Fruit fly (Drosophila melanogaster) whole organism, embryonic: ENCODE results near the gene Tlk.

Experiments used
- Bgb ChIP-seq: fragments of 200-800 bp; sonication (Bioruptor generic); IDR thresholded peaks from 2 replicates; pipeline ENCODE4 v1.3.6; 2022; ENCODE audit warnings: missing biosample characterization, missing genetic modification characterization; ENCODE audit not compliant: partially characterized antibody
- CG1024 ChIP-seq: fragments of 200-800 bp; sonication (Bioruptor generic); IDR thresholded peaks from 2 replicates; pipeline ENCODE4 v1.3.6; 2022; ENCODE audit warnings: missing biosample characterization, missing genetic modification characterization
- CG10267 ChIP-seq: fragments of 200-800 bp; sonication (Bioruptor generic); optimal IDR thresholded peaks from 2 replicates; lab custom pipeline; 2018; ENCODE audit warnings: missing biosample characterization, mild to moderate bottlenecking, missing genetic modification characterization, moderate library complexity
- CG11093 ChIP-seq: fragments of 200-800 bp; sonication (Bioruptor generic); IDR thresholded peaks from 3 replicates; pipeline ENCODE4 v1.3.6; 2022; ENCODE audit warnings: missing biosample characterization, missing genetic modification characterization
- CG11398 ChIP-seq: fragments of 200-800 bp; sonication (Bioruptor generic); optimal IDR thresholded peaks from 2 replicates; lab custom pipeline; 2016; ENCODE audit warnings: missing biosample characterization, missing genetic modification characterization
- CG12236 ChIP-seq: fragments of 200-800 bp; sonication (Bioruptor generic); optimal IDR thresholded peaks from 2 replicates; lab custom pipeline; 2016; ENCODE audit warnings: missing biosample characterization, missing genetic modification characterization
- CG13424 ChIP-seq: fragments of 200-800 bp; sonication (Bioruptor generic); optimal IDR thresholded peaks from 2 replicates; lab custom pipeline; 2019; ENCODE audit warnings: missing biosample characterization, mild to moderate bottlenecking, missing genetic modification characterization, moderate library complexity
- CG14667 ChIP-seq: fragments of 200-800 bp; sonication (Bioruptor generic); IDR thresholded peaks from 2 replicates; pipeline ENCODE4 v1.3.6; 2022; ENCODE audit warnings: missing biosample characterization, missing genetic modification characterization
- CG15514 ChIP-seq: fragments of 200-800 bp; sonication (Bioruptor generic); optimal IDR thresholded peaks from 3 replicates; lab custom pipeline; 2017; ENCODE audit warnings: missing biosample characterization, missing genetic modification characterization, mild to moderate bottlenecking, moderate library complexity, missing genetic modification reagents
- CG1792 ChIP-seq: fragments of 200-800 bp; sonication (Bioruptor generic); optimal IDR thresholded peaks from 2 replicates; lab custom pipeline; 2016; ENCODE audit warnings: missing biosample characterization, missing genetic modification characterization
- CG2120 ChIP-seq: fragments of 200-800 bp; sonication (Bioruptor generic); optimal IDR thresholded peaks from 3 replicates; lab custom pipeline; 2016; ENCODE audit warnings: missing biosample characterization, missing genetic modification characterization
- CG2889 ChIP-seq: fragments of 200-800 bp; sonication (Bioruptor generic); IDR thresholded peaks from 3 replicates; pipeline ENCODE4 v1.3.6; 2022; ENCODE audit warnings: missing biosample characterization, missing genetic modification characterization
- CG4328 ChIP-seq: fragments of 200-800 bp; sonication (Bioruptor generic); optimal IDR thresholded peaks from 3 replicates; lab custom pipeline; 2017; ENCODE audit warnings: missing biosample characterization, missing genetic modification reagents, missing genetic modification characterization
- CG6791 ChIP-seq: fragments of 200-800 bp; sonication (Bioruptor generic); IDR thresholded peaks from 3 replicates; pipeline ENCODE4 v1.3.6; 2022; ENCODE audit warnings: missing biosample characterization, missing genetic modification characterization; ENCODE audit not compliant: partially characterized antibody
- CG7987 ChIP-seq: fragments of 200-800 bp; sonication (Bioruptor generic); optimal IDR thresholded peaks from 2 replicates; lab custom pipeline; 2018; ENCODE audit warnings: missing biosample characterization, mild to moderate bottlenecking, missing genetic modification characterization, moderate library complexity
- CG8478 ChIP-seq: fragments of >200 bp; optimal IDR thresholded peaks from 2 replicates; lab custom pipeline; 2018
- CG9932 ChIP-seq: fragments of 200-800 bp; sonication (Bioruptor generic); IDR thresholded peaks from 2 replicates; pipeline ENCODE4 v1.3.6; 2022; ENCODE audit warnings: missing biosample characterization, missing genetic modification characterization
- Dip3 ChIP-seq: fragments of 200-800 bp; sonication (Bioruptor generic); optimal IDR thresholded peaks from 3 replicates; lab custom pipeline; 2016; ENCODE audit warnings: missing biosample characterization, missing genetic modification characterization
- Dll ChIP-seq: fragments of 200-800 bp; sonication (Bioruptor generic); IDR thresholded peaks from 4 replicates; pipeline ENCODE4 v1.3.6; 2022; ENCODE audit warnings: missing biosample characterization, missing genetic modification characterization; ENCODE audit not compliant: partially characterized antibody
- Doc3 ChIP-seq: fragments of 200-800 bp; sonication (Bioruptor generic); IDR thresholded peaks from 3 replicates; pipeline ENCODE4 v1.3.6; 2022; ENCODE audit warnings: missing biosample characterization, missing genetic modification characterization; ENCODE audit not compliant: partially characterized antibody
- E2f1 ChIP-seq: fragments of 200-800 bp; sonication (Bioruptor generic); IDR thresholded peaks from 2 replicates; pipeline ENCODE4 v1.3.6; 2022; ENCODE audit warnings: missing biosample characterization, missing genetic modification characterization
- ERR ChIP-seq: fragments of 200-800 bp; sonication (Bioruptor generic); optimal IDR thresholded peaks from 2 replicates; lab custom pipeline; 2016; ENCODE audit warnings: missing biosample characterization, missing genetic modification characterization
- Fer1 ChIP-seq: fragments of 200-800 bp; sonication (Bioruptor generic); optimal IDR thresholded peaks from 2 replicates; lab custom pipeline; 2017; ENCODE audit warnings: missing biosample characterization, mild to moderate bottlenecking, missing genetic modification characterization
- Gug ChIP-seq: fragments of 200-800 bp; sonication (Bioruptor generic); IDR thresholded peaks from 4 replicates; pipeline ENCODE4 v1.3.6; 2022; ENCODE audit warnings: missing biosample characterization, missing genetic modification characterization
- Hey ChIP-seq: fragments of 200-800 bp; sonication (Bioruptor generic); optimal IDR thresholded peaks from 3 replicates; lab custom pipeline; 2018; ENCODE audit warnings: missing biosample characterization, mild to moderate bottlenecking, missing genetic modification characterization
- HmgZ ChIP-seq: fragments of 200-800 bp; sonication (Bioruptor generic); optimal IDR thresholded peaks from 2 replicates; lab custom pipeline; 2018; ENCODE audit warnings: missing biosample characterization, mild to moderate bottlenecking, missing genetic modification characterization
- Hr39 ChIP-seq: fragments of >200 bp; optimal IDR thresholded peaks from 2 replicates; lab custom pipeline; 2017
- Hr78 ChIP-seq, 2 experiments: fragments of 200-800 bp in 1 of 2; fragments of >200 bp in 1 of 2; sonication (Bioruptor generic) in 1 of 2; optimal IDR thresholded peaks; 2 replicates each; lab custom pipeline; 2017 to 2019; ENCODE audit warnings: missing biosample characterization in 2 of 2, missing genetic modification characterization in 2 of 2, mild to moderate bottlenecking in 1 of 2, moderate library complexity in 1 of 2
- MESR4 ChIP-seq: fragments of 200-800 bp; sonication (Bioruptor generic); optimal IDR thresholded peaks from 2 replicates; lab custom pipeline; 2018; ENCODE audit warnings: missing biosample characterization, mild to moderate bottlenecking, missing genetic modification characterization, moderate library complexity
- Sox100B ChIP-seq: fragments of 200-800 bp; sonication (Bioruptor generic); optimal IDR thresholded peaks from 3 replicates; lab custom pipeline; 2018; ENCODE audit warnings: missing biosample characterization, mild to moderate bottlenecking, missing genetic modification characterization
- Stat92E ChIP-seq, 3 experiments: fragments of >200 bp in 2 of 3; fragments of 200-800 bp in 1 of 3; sonication (Bioruptor generic) in 1 of 3; optimal IDR thresholded peaks; 2 replicates each; lab custom pipeline; 2017 to 2019; ENCODE audit warnings: missing biosample characterization in 3 of 3, missing genetic modification characterization in 3 of 3, mild to moderate bottlenecking in 1 of 3, moderate library complexity in 1 of 3
- Taf1 ChIP-seq: fragments of 200-800 bp; sonication (Bioruptor generic); IDR thresholded peaks from 2 replicates; pipeline ENCODE4 v1.3.6; 2022; ENCODE audit warnings: missing biosample characterization, missing genetic modification characterization
- ara ChIP-seq: fragments of 200-800 bp; sonication (Bioruptor generic); IDR thresholded peaks from 2 replicates; pipeline ENCODE4 v1.3.6; 2022; ENCODE audit warnings: missing biosample characterization, missing genetic modification characterization
- ato ChIP-seq: fragments of 200-800 bp; sonication (Bioruptor generic); IDR thresholded peaks from 2 replicates; pipeline ENCODE4 v1.3.6; 2022; ENCODE audit warnings: missing biosample characterization, missing genetic modification characterization; ENCODE audit not compliant: partially characterized antibody
- chm ChIP-seq: fragments of 200-800 bp; sonication (Bioruptor generic); IDR thresholded peaks from 2 replicates; pipeline ENCODE4 v1.3.6; 2022; ENCODE audit warnings: missing biosample characterization, missing genetic modification characterization
- fd3F ChIP-seq: fragments of 200-800 bp; sonication (Bioruptor generic); optimal IDR thresholded peaks from 2 replicates; lab custom pipeline; 2018; ENCODE audit warnings: missing biosample characterization, mild to moderate bottlenecking, missing genetic modification characterization, moderate library complexity
- gsb ChIP-seq: fragments of 200-800 bp; sonication (Bioruptor generic); IDR thresholded peaks from 2 replicates; pipeline ENCODE4 v1.3.6; 2022; ENCODE audit warnings: missing biosample characterization, missing genetic modification characterization
- hbn ChIP-seq: fragments of 200-800 bp; sonication (Bioruptor generic); IDR thresholded peaks from 2 replicates; pipeline ENCODE4 v1.3.6; 2022; ENCODE audit warnings: missing biosample characterization, missing genetic modification characterization; ENCODE audit not compliant: partially characterized antibody
- her ChIP-seq: fragments of 200-800 bp; sonication (Bioruptor generic); optimal IDR thresholded peaks from 2 replicates; lab custom pipeline; 2016; ENCODE audit warnings: missing biosample characterization, missing genetic modification characterization
- hkb ChIP-seq, 2 experiments: fragments of 200-800 bp in 1 of 2; fragments of >200 bp in 1 of 2; sonication (Bioruptor generic) in 1 of 2; IDR thresholded peaks in 1 of 2; optimal IDR thresholded peaks in 1 of 2; 2 replicates each; pipeline versions ENCODE4 v1.3.6 to Lab custom; 2017 to 2022; ENCODE audit warnings: missing biosample characterization in 1 of 2, missing genetic modification characterization in 1 of 2
- hth ChIP-seq: fragments of >200 bp; optimal IDR thresholded peaks from 2 replicates; lab custom pipeline; 2017; ENCODE audit warnings: inconsistent platforms
- klu ChIP-seq: fragments of 200-800 bp; sonication (Bioruptor generic); IDR thresholded peaks from 2 replicates; pipeline ENCODE4 v1.3.6; 2022; ENCODE audit warnings: missing biosample characterization, missing genetic modification characterization
- lmd ChIP-seq: fragments of 200-800 bp; sonication (Bioruptor generic); IDR thresholded peaks from 2 replicates; pipeline ENCODE4 v1.3.6; 2022; ENCODE audit warnings: missing biosample characterization, missing genetic modification characterization
- phol ChIP-seq: fragments of 200-800 bp; sonication (Bioruptor generic); optimal IDR thresholded peaks from 3 replicates; lab custom pipeline; 2018; ENCODE audit warnings: missing biosample characterization, mild to moderate bottlenecking, missing genetic modification characterization, moderate library complexity
- psq ChIP-seq: fragments of 200-800 bp; sonication (Bioruptor generic); optimal IDR thresholded peaks from 2 replicates; lab custom pipeline; 2017; ENCODE audit warnings: missing biosample characterization, missing genetic modification characterization
- schlank ChIP-seq: fragments of 200-800 bp; sonication (Bioruptor generic); optimal IDR thresholded peaks from 2 replicates; lab custom pipeline; 2018; ENCODE audit warnings: missing biosample characterization, mild to moderate bottlenecking, missing genetic modification characterization
- sr ChIP-seq: fragments of 200-800 bp; sonication (Bioruptor generic); IDR thresholded peaks from 3 replicates; pipeline ENCODE4 v1.3.6; 2022; ENCODE audit warnings: missing biosample characterization, missing genetic modification characterization
- stwl ChIP-seq: fragments of 200-800 bp; sonication (Bioruptor generic); optimal IDR thresholded peaks from 3 replicates; lab custom pipeline; 2018; ENCODE audit warnings: missing biosample characterization, mild to moderate bottlenecking, missing genetic modification characterization, moderate library complexity

Gene Tlk

DNA sequence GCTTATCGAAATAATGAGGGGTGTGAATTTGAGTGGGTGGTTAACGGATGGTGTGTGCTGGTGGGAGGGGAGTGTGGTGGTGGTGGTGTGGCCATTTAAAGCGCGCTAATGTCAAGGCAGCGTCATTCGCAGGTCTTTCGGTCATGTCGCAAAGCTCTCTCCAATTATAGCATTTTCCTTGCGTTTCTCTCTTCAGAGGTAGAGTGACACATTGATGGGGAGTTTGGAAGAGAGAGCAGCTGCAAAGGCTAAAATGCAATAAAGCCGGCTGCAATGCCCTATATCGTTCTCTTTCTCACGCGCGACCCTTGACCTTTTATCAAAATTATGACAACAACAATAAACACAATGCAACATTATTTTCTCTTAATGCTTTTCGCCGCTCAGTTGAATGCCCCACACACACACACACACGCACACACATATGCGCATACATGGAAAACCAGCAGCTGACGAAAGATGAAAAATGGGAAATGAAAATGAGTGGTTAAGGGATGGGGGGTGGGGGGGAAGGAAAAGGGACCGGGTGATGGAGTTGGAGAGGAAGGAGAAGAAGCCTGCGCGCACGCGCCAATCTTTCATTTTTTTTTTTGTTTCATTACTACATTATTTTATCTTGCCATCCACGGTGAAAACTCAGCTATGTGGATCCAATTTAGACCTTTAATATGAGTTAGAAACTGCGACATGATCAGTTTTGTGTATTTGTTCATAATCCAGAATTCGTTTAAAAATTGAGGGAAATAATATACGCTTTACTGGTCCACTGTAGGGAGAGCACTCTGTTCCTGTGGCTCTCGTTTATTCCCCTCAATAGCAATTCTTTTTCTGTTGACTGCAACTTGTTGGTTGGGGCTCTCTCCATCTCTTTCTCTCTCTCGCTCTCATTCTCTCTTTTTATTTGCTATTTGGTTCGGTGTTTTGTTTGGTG lies 27.9 kb upstream of the Tlk start (continued):
- TF ChIP-seq Gug (GFP tag; lab: Robert Waterston, UW) = peak; percentile 79
- peak; percentile 54 for TF ChIP-seq CG1024 (GFP tag; lab: Robert Waterston, UW)
- TF ChIP-seq phol (tag; lab: Kevin White, UChicago) = peak; percentile 84
- TF ChIP-seq Hey = no peak
- peak; percentile 73 for TF ChIP-seq Sox100B (GFP tag; lab: Kevin White, UChicago)
- TF ChIP-seq Stat92E (GFP tag; optimal IDR thresholded peaks at IDR 0.05; lab: Kevin White, UChicago) = no peak
- peak; percentile 49 for TF ChIP-seq CG15514 (GFP tag; lab: Kevin White, UChicago)
- TF ChIP-seq her (GFP tag; lab: Kevin White, UChicago) = peak; percentile 64
- no peak for TF ChIP-seq MESR4 (GFP tag; lab: Kevin White, UChicago)
- TF ChIP-seq hth = no peak
- TF ChIP-seq Bgb (GFP tag; lab: Robert Waterston, UW) = no peak
- TF ChIP-seq CG6791 (GFP tag; lab: Robert Waterston, UW) = no peak; the same call in 2 of the 3 replicates
- TF ChIP-seq psq = no peak
- peak; percentile 24 for TF ChIP-seq Dip3
- TF ChIP-seq hbn = no peak
- peak; percentile 79 for TF ChIP-seq lmd (GFP tag; lab: Robert Waterston, UW)
- TF ChIP-seq Hr78 (GFP tag; optimal IDR thresholded peaks at IDR 0.05; lab: Kevin White, UChicago) = peak in 1 of 2 experiments; percentile 99
- no peak for TF ChIP-seq klu (GFP tag; lab: Robert Waterston, UW)
- peak; percentile 24 for TF ChIP-seq fd3F (GFP tag; lab: Kevin White, UChicago)
- peak; percentile 64; the same call in 1 of the 2 replicates for TF ChIP-seq ara (GFP tag; lab: Robert Waterston, UW)
- TF ChIP-seq CG2889 = peak; percentile 45; the same call in 1 of the 3 replicates
- TF ChIP-seq CG2120 = peak; percentile 71
- TF ChIP-seq ERR (GFP tag; lab: Kevin White, UChicago) = peak; percentile 60
- peak; percentile 49 for TF ChIP-seq schlank (tag; lab: Kevin White, UChicago)
- TF ChIP-seq hkb (optimal IDR thresholded peaks at IDR 0.05; lab: Kevin White, UChicago) = no peak
- TF ChIP-seq hkb (GFP tag; IDR thresholded peaks at IDR 0.05; lab: Robert Waterston, UW) = peak; percentile 84
- peak; percentile 2 for TF ChIP-seq stwl (tag; lab: Kevin White, UChicago)
- TF ChIP-seq Fer1 (GFP tag; lab: Kevin White, UChicago) = peak; percentile 81
- TF ChIP-seq E2f1 (GFP tag; lab: Robert Waterston, UW) = peak; percentile 75
- TF ChIP-seq Doc3 (GFP tag; lab: Robert Waterston, UW) = no peak
- TF ChIP-seq CG10267 = peak; percentile 70
- TF ChIP-seq ato (GFP tag; lab: Robert Waterston, UW) = no peak
- TF ChIP-seq CG1792 = peak; percentile 60
- TF ChIP-seq HmgZ (tag; lab: Kevin White, UChicago) = peak; percentile 69
- TF ChIP-seq gsb = 0 out of 2 replicates have a peak, but pooled peaks have one; percentile 47
- peak; percentile 59 for TF ChIP-seq CG9932
- TF ChIP-seq CG12236 = peak; percentile 52
- TF ChIP-seq Hr39 (lab: Kevin White, UChicago) = no peak
- TF ChIP-seq CG11093 (GFP tag; lab: Robert Waterston, UW) = peak; percentile 75; the same call in 2 of the 3 replicates
- no peak for TF ChIP-seq CG8478 (lab: Kevin White, UChicago)
- peak; percentile 42 for TF ChIP-seq CG11398 (GFP tag; lab: Kevin White, UChicago)
- TF ChIP-seq Dll (GFP tag; lab: Robert Waterston, UW) = no peak
- TF ChIP-seq sr = no peak
- TF ChIP-seq CG7987 (GFP tag; lab: Kevin White, UChicago) = peak; percentile 9
- peak; percentile 78 for TF ChIP-seq chm (GFP tag; lab: Robert Waterston, UW)
- TF ChIP-seq Taf1 = peak; percentile 50; the same call in 1 of the 2 replicates
- peak; percentile 81 for TF ChIP-seq CG13424 (tag; lab: Kevin White, UChicago)
- peak; percentile 61; the same call in 1 of the 2 replicates for TF ChIP-seq CG14667 (GFP tag; lab: Robert Waterston, UW)
- peak; percentile 52 for TF ChIP-seq CG4328
